Worm (Caenorhabditis elegans): Measurements from ENCODE around the gene slc-17.8.
A peak's percentile ranks its signal among the peaks of the same experiment; 100 is the strongest.

slc-17.8 gene

ce11 chrV:8545531-8546224 lies at the start of gene slc-17.8, which contains the start of gene asns-1:
Gene slc-17.8, minus strand, starts transcription at chrV:8545581.
Gene asns-1, plus strand, starts transcription at chrV:8546174.
- no peak for TF ChIP-seq ZK185.1 (tag; optimal IDR thresholded peaks at IDR 0.05; ENCODE audit: poor library complexity, severe bottlenecking)
- peak; percentile 11 for TF ChIP-seq F57A8.1 (GFP tag; optimal IDR thresholded peaks at IDR 0.05)
- no peak for TF ChIP-seq nhr-120 (GFP tag; IDR thresholded peaks at IDR 0.05)
- peak; percentile 69; the same call in 1 of the 2 replicates for TF ChIP-seq egrh-3 (GFP tag; IDR thresholded peaks at IDR 0.05)
- TF ChIP-seq zfh-2 (GFP tag; conservative IDR thresholded peaks at IDR 0.05) = peak; percentile 84

ce11 chrV:8594105-8594964 lies 49.0 kb upstream of the slc-17.8 start, which contains the start of gene tag-196:
Gene tag-196, plus strand, starts transcription at chrV:8594914.
- TF ChIP-seq egl-44 (GFP tag; IDR thresholded peaks at IDR 0.05) (0 out of 2 replicates have a peak, but pooled peaks have one; percentile 14), die-1 (tag; optimal IDR thresholded peaks at IDR 0.05) (no peak)

ce11 chrV:8592691-8593307 lies 47.4 kb upstream of the slc-17.8 start:
- TF ChIP-seq lsy-27 (tag; optimal IDR thresholded peaks at IDR 0.05; ENCODE audit: borderline replicate concordance, insufficient read depth) (no peak), Y95B8A.8 (GFP tag; IDR thresholded peaks at IDR 0.05) (no peak), atf-7 (tag; optimal IDR thresholded peaks at IDR 0.05) (no peak), hmg-1.2 (GFP tag; IDR thresholded peaks at IDR 0.05) (no peak), F49E8.2 (tag; optimal IDR thresholded peaks at IDR 0.05; ENCODE audit: insufficient read depth) (no peak), him-1 (tag; optimal IDR thresholded peaks at IDR 0.05) (no peak), unc-62 (GFP tag; optimal IDR thresholded peaks at IDR 0.05) (no peak), let-607 (tag; optimal IDR thresholded peaks at IDR 0.05) (no peak), lir-1 (GFP tag; conservative IDR thresholded peaks at IDR 0.05) (no peak), lag-1 (GFP tag; IDR thresholded peaks at IDR 0.05) (no peak), somi-1 (GFP tag; optimal IDR thresholded peaks at IDR 0.05) (no peak), aptf-3 (GFP tag; IDR thresholded peaks at IDR 0.05) (no peak)

- TF ChIP-seq rcor-1 (GFP tag; IDR thresholded peaks at IDR 0.05) = no peak
- no peak for TF ChIP-seq attf-5 (GFP tag; optimal IDR thresholded peaks at IDR 0.05)
- TF ChIP-seq ets-4 (GFP tag; optimal IDR thresholded peaks at IDR 0.05) = no peak
- TF ChIP-seq let-607 (tag; optimal IDR thresholded peaks at IDR 0.05) = no peak
- TF ChIP-seq B0261.1 (tag; optimal IDR thresholded peaks at IDR 0.05) = no peak
- no peak for TF ChIP-seq Y95B8A.8 (GFP tag; IDR thresholded peaks at IDR 0.05)
- TF ChIP-seq ztf-18 (tag; optimal IDR thresholded peaks at IDR 0.05) = no peak
- TF ChIP-seq ceh-100 (GFP tag; IDR thresholded peaks at IDR 0.05) = no peak
These were observed 42.7 kb upstream of the slc-17.8 start, which contains the start of gene C10B5.3 for ce11 chrV:8588079-8588478. Gene C10B5.3, minus strand, starts transcription at chrV:8588179.

ce11 chrV:8586920-8587319 lies 41.5 kb upstream of the slc-17.8 start:
- TF ChIP-seq nhr-120 (GFP tag; IDR thresholded peaks at IDR 0.05) = no peak
- TF ChIP-seq F37B4.10 (GFP tag; IDR thresholded peaks at IDR 0.05) = no peak
- TF ChIP-seq snpc-3.4 (tag; optimal IDR thresholded peaks at IDR 0.05) = no peak
- no peak for TF ChIP-seq sea-2 (GFP tag; IDR thresholded peaks at IDR 0.05)
- no peak for TF ChIP-seq snpc-1.3 (tag; optimal IDR thresholded peaks at IDR 0.05; ENCODE audit: insufficient read depth)
- TF ChIP-seq lag-1 (GFP tag; IDR thresholded peaks at IDR 0.05) = no peak
- TF ChIP-seq nhr-80 (tag; optimal IDR thresholded peaks at IDR 0.05) = peak; percentile 56
- TF ChIP-seq efl-1 (GFP tag; optimal IDR thresholded peaks at IDR 0.05) = no peak
- TF ChIP-seq snpc-4 (GFP tag; optimal IDR thresholded peaks at IDR 0.05) = no peak
- peak in 1 of 4 experiments; percentile 46 for TF ChIP-seq snpc-4 (tag; optimal IDR thresholded peaks at IDR 0.05)
- TF ChIP-seq B0019.2 (GFP tag; conservative IDR thresholded peaks at IDR 0.05) = no peak
- TF ChIP-seq attf-5 (GFP tag; optimal IDR thresholded peaks at IDR 0.05) = no peak
